Fruit fly (Drosophila melanogaster): Measurements from ENCODE around the gene CG31253.

CG31253 gene

dm6 chr3R:27937752-27938694 lies 22.4 kb downstream of the CG31253 start, which contains the start of the genes NSD and BOD1 (continued):
- TF ChIP-seq CG16863 (GFP tag; optimal IDR thresholded peaks at IDR 0.05), result no peak
- TF ChIP-seq CG4820 (GFP tag; optimal IDR thresholded peaks at IDR 0.05), result peak; percentile 46
- no peak for TF ChIP-seq sens-2 (GFP tag; IDR thresholded peaks at IDR 0.05)
- TF ChIP-seq CG6272 (GFP tag; IDR thresholded peaks at IDR 0.05), result peak; percentile 79
- TF ChIP-seq cato (GFP tag; optimal IDR thresholded peaks at IDR 0.05; ENCODE audit: borderline replicate concordance), result no peak
- TF ChIP-seq stc (GFP tag; IDR thresholded peaks at IDR 0.05), result no peak
- no peak for TF ChIP-seq abd-A (tag; optimal IDR thresholded peaks at IDR 0.05)
- no peak for TF ChIP-seq CG11695 (GFP tag; IDR thresholded peaks at IDR 0.05)
- TF ChIP-seq cas (GFP tag; IDR thresholded peaks at IDR 0.05), result peak; percentile 57; the same call in 1 of the 2 replicates
- no peak for TF ChIP-seq jing (GFP tag; optimal IDR thresholded peaks at IDR 0.05)
- TF ChIP-seq D (optimal IDR thresholded peaks at IDR 0.05), result no peak
- no peak for TF ChIP-seq D (GFP tag; optimal IDR thresholded peaks at IDR 0.05)
- TF ChIP-seq CG15269 (tag; optimal IDR thresholded peaks at IDR 0.05), result peak; percentile 51
- peak; percentile 88 for TF ChIP-seq MBD-R2 (GFP tag; IDR thresholded peaks at IDR 0.05)
- TF ChIP-seq CG17612 (GFP tag; IDR thresholded peaks at IDR 0.05), result no peak
- TF ChIP-seq NK7.1 (GFP tag; optimal IDR thresholded peaks at IDR 0.05), result no peak
- peak; percentile 59 for TF ChIP-seq grau (tag; optimal IDR thresholded peaks at IDR 0.05)
- peak; percentile 49 for TF ChIP-seq CG18599 (GFP tag; optimal IDR thresholded peaks at IDR 0.05)
- TF ChIP-seq Abd-B (GFP tag; optimal IDR thresholded peaks at IDR 0.05), result peak; percentile 61
- peak; percentile 24; the same call in 1 of the 2 replicates for TF ChIP-seq danr (GFP tag; IDR thresholded peaks at IDR 0.05)
- no peak for TF ChIP-seq CG3995 (GFP tag; optimal IDR thresholded peaks at IDR 0.05)
- TF ChIP-seq CG30020 (tag; optimal IDR thresholded peaks at IDR 0.05), result peak; percentile 27
- TF ChIP-seq Awh (GFP tag; IDR thresholded peaks at IDR 0.05), result no peak
- TF ChIP-seq CG2678 (tag; optimal IDR thresholded peaks at IDR 0.05), result peak; percentile 55
- TF ChIP-seq CG4404 (GFP tag; IDR thresholded peaks at IDR 0.05), result peak; percentile 59
- peak; percentile 71 for TF ChIP-seq CG2712 (tag; optimal IDR thresholded peaks at IDR 0.05)
- peak; percentile 56 for TF ChIP-seq nmo (GFP tag; optimal IDR thresholded peaks at IDR 0.05)
- no peak for TF ChIP-seq CG13123 (GFP tag; optimal IDR thresholded peaks at IDR 0.05)
- TF ChIP-seq ro (GFP tag; IDR thresholded peaks at IDR 0.05), result peak; percentile 34; the same call in 1 of the 2 replicates
- no peak for TF ChIP-seq CG2199 (GFP tag; IDR thresholded peaks at IDR 0.05)
- TF ChIP-seq ara (GFP tag; IDR thresholded peaks at IDR 0.05), result peak; percentile 49
- TF ChIP-seq aop (GFP tag; IDR thresholded peaks at IDR 0.05), result no peak
- TF ChIP-seq zen (tag; optimal IDR thresholded peaks at IDR 0.05), result peak; percentile 24
- peak; percentile 62 for TF ChIP-seq CG3847 (GFP tag; IDR thresholded peaks at IDR 0.05)
- TF ChIP-seq row (GFP tag; IDR thresholded peaks at IDR 0.05), result peak; percentile 92
- peak; percentile 84 for TF ChIP-seq E2f1 (GFP tag; IDR thresholded peaks at IDR 0.05)
- TF ChIP-seq HLH4C (GFP tag; IDR thresholded peaks at IDR 0.05; ENCODE audit: partially characterized antibody), result peak; percentile 90
- TF ChIP-seq mam (GFP tag; optimal IDR thresholded peaks at IDR 0.05), result peak; percentile 57
- TF ChIP-seq CG12744 (GFP tag; optimal IDR thresholded peaks at IDR 0.05), result no peak
- TF ChIP-seq NC2α (GFP tag; optimal IDR thresholded peaks at IDR 0.05), result no peak
- no peak for TF ChIP-seq ab (GFP tag; optimal IDR thresholded peaks at IDR 0.05)
- no peak for TF ChIP-seq CG3163 (GFP tag; optimal IDR thresholded peaks at IDR 0.05)
- TF ChIP-seq Hand (GFP tag; optimal IDR thresholded peaks at IDR 0.05), result no peak
- TF ChIP-seq ato (GFP tag; IDR thresholded peaks at IDR 0.05; ENCODE audit: partially characterized antibody), result peak; percentile 96
- peak; percentile 17 for TF ChIP-seq CG10462 (GFP tag; optimal IDR thresholded peaks at IDR 0.05)
- TF ChIP-seq sima (GFP tag; optimal IDR thresholded peaks at IDR 0.05), result no peak
- peak; percentile 41 for TF ChIP-seq CG16815 (GFP tag; optimal IDR thresholded peaks at IDR 0.05)
- TF ChIP-seq CG10267 (tag; optimal IDR thresholded peaks at IDR 0.05), result peak; percentile 35
- no peak; the same call in 2 of the 3 replicates for TF ChIP-seq sr (GFP tag; IDR thresholded peaks at IDR 0.05)
- TF ChIP-seq CrebB (tag; optimal IDR thresholded peaks at IDR 0.05), result no peak
